Worm (Caenorhabditis elegans) whole organism, L2 larva: ENCODE results near the gene pxd-1.
A peak's percentile ranks its signal among the peaks of the same experiment; 100 is the strongest.

ENCODE experiments used
- C34F6.9 ChIP-seq: fragments of 150-350 bp; optimal IDR thresholded peaks from 2 replicates; lab custom pipeline; 2014; ENCODE audit warnings: missing biosample characterization, missing genetic modification characterization
- F13H6.1 ChIP-seq: sonication (generic microtip); optimal IDR thresholded peaks from 2 replicates; lab custom pipeline; 2016; ENCODE audit warnings: missing genetic modification characterization, missing compliant biosample characterization
- R02D3.7 ChIP-seq: fragments of 150-350 bp; optimal IDR thresholded peaks from 2 replicates; lab custom pipeline; 2014; ENCODE audit warnings: missing biosample characterization, missing genetic modification characterization
- Y55F3AM.14 ChIP-seq: fragments of 200-800 bp; sonication (Bioruptor generic); optimal IDR thresholded peaks from 2 replicates; lab custom pipeline; 2018; ENCODE audit warnings: mild to moderate bottlenecking, missing genetic modification characterization, missing compliant biosample characterization
- ZK546.5 ChIP-seq: sonication (generic microtip); optimal IDR thresholded peaks from 2 replicates; lab custom pipeline; 2017; ENCODE audit warnings: missing biosample characterization, missing genetic modification characterization
- alr-1 ChIP-seq: fragments of 150-350 bp; optimal IDR thresholded peaks from 2 replicates; lab custom pipeline; 2014; ENCODE audit warnings: missing biosample characterization, missing genetic modification characterization
- aly-2 ChIP-seq: fragments of 150-350 bp; optimal IDR thresholded peaks from 2 replicates; lab custom pipeline; 2014; ENCODE audit warnings: missing biosample characterization, missing genetic modification characterization
- ama-1 ChIP-seq: fragments of 150-350 bp; optimal IDR thresholded peaks from 2 replicates; lab custom pipeline; 2018; ENCODE audit warnings: inconsistent platforms
- blmp-1 ChIP-seq: sonication (generic microtip); optimal IDR thresholded peaks from 2 replicates; lab custom pipeline; 2017; ENCODE audit warnings: missing genetic modification characterization, mild to moderate bottlenecking, missing compliant biosample characterization, antibody characterized with exemption, moderate library complexity; ENCODE audit not compliant: insufficient read depth
- ceh-16 ChIP-seq: fragments of 150-350 bp; optimal IDR thresholded peaks from 2 replicates; lab custom pipeline; 2014; ENCODE audit warnings: missing biosample characterization, missing genetic modification characterization
- crh-2 ChIP-seq: sonication (generic microtip); optimal IDR thresholded peaks from 2 replicates; lab custom pipeline; 2017; ENCODE audit warnings: missing biosample characterization, missing genetic modification characterization
- dmd-4 ChIP-seq: sonication (generic microtip); optimal IDR thresholded peaks from 2 replicates; lab custom pipeline; 2017; ENCODE audit warnings: missing biosample characterization, missing genetic modification characterization
- elt-1 ChIP-seq: fragments of 150-350 bp; optimal IDR thresholded peaks from 2 replicates; lab custom pipeline; 2014; ENCODE audit warnings: missing biosample characterization, missing genetic modification characterization
- elt-3 ChIP-seq: sonication (generic microtip); optimal IDR thresholded peaks from 2 replicates; lab custom pipeline; 2017; ENCODE audit warnings: missing biosample characterization, missing genetic modification characterization
- fos-1 ChIP-seq: fragments of 150-350 bp; optimal IDR thresholded peaks from 2 replicates; lab custom pipeline; 2014; ENCODE audit warnings: missing biosample characterization, missing genetic modification characterization
- gmeb-1 ChIP-seq: fragments of 150-350 bp; optimal IDR thresholded peaks from 2 replicates; lab custom pipeline; 2014; ENCODE audit warnings: missing biosample characterization, missing genetic modification characterization
- lin-11 ChIP-seq: fragments of 150-350 bp; sonication (generic microtip); optimal IDR thresholded peaks from 2 replicates; lab custom pipeline; 2014; ENCODE audit warnings: missing biosample characterization, missing genetic modification characterization, inconsistent platforms, mixed read lengths
- lin-13 ChIP-seq: fragments of 150-350 bp; optimal IDR thresholded peaks from 2 replicates; lab custom pipeline; 2014; ENCODE audit warnings: missing biosample characterization, missing genetic modification reagents, missing genetic modification characterization
- lin-39 ChIP-seq: fragments of 150-350 bp; optimal IDR thresholded peaks from 2 replicates; lab custom pipeline; 2014; ENCODE audit warnings: missing biosample characterization, missing genetic modification reagents, missing genetic modification characterization
- mbf-1 ChIP-seq: sonication (generic microtip); optimal IDR thresholded peaks from 2 replicates; lab custom pipeline; 2017; ENCODE audit warnings: missing biosample characterization, missing genetic modification characterization
- mdl-1 ChIP-seq, 2 experiments: fragments of 150-350 bp in 1 of 2; sonication (generic microtip) in 1 of 2; optimal IDR thresholded peaks; 2 replicates each; lab custom pipeline; 2017; ENCODE audit warnings: missing biosample characterization in 2 of 2, missing genetic modification characterization in 2 of 2
- nhr-10 ChIP-seq: sonication (generic microtip); optimal IDR thresholded peaks from 2 replicates; lab custom pipeline; 2017; ENCODE audit warnings: missing biosample characterization, missing genetic modification characterization
- nhr-11 ChIP-seq: fragments of 150-350 bp; optimal IDR thresholded peaks from 2 replicates; lab custom pipeline; 2014; ENCODE audit warnings: missing biosample characterization, missing genetic modification characterization
- nhr-12 ChIP-seq: fragments of 150-350 bp; optimal IDR thresholded peaks from 2 replicates; lab custom pipeline; 2014; ENCODE audit warnings: missing biosample characterization, missing genetic modification characterization
- nhr-129 ChIP-seq: fragments of 150-350 bp; optimal IDR thresholded peaks from 2 replicates; lab custom pipeline; 2014; ENCODE audit warnings: missing biosample characterization, missing genetic modification characterization
- nhr-21 ChIP-seq: fragments of 150-350 bp; optimal IDR thresholded peaks from 2 replicates; lab custom pipeline; 2014; ENCODE audit warnings: missing biosample characterization, missing genetic modification characterization
- nhr-23 ChIP-seq: fragments of 150-350 bp; optimal IDR thresholded peaks from 2 replicates; lab custom pipeline; 2014; ENCODE audit warnings: missing biosample characterization, missing genetic modification reagents, missing genetic modification characterization
- nhr-237 ChIP-seq: fragments of 150-350 bp; optimal IDR thresholded peaks from 2 replicates; lab custom pipeline; 2014; ENCODE audit warnings: missing biosample characterization, missing genetic modification characterization
- nhr-25 ChIP-seq: fragments of 150-350 bp; sonication (generic microtip); optimal IDR thresholded peaks from 3 replicates; lab custom pipeline; 2014; ENCODE audit warnings: missing biosample characterization, missing genetic modification characterization
- nhr-6 ChIP-seq: fragments of 150-350 bp; optimal IDR thresholded peaks from 2 replicates; lab custom pipeline; 2014; ENCODE audit warnings: missing biosample characterization, missing genetic modification characterization
- skn-1 ChIP-seq: sonication (generic microtip); optimal IDR thresholded peaks from 2 replicates; lab custom pipeline; 2017; ENCODE audit warnings: missing biosample characterization, missing genetic modification characterization
- sma-9 ChIP-seq, 2 experiments: fragments of 150-350 bp in 1 of 2; sonication (generic microtip) in 1 of 2; optimal IDR thresholded peaks; 2 replicates each; lab custom pipeline; 2014 to 2016; ENCODE audit warnings: missing genetic modification characterization in 2 of 2, mild to moderate bottlenecking in 1 of 2, missing biosample characterization in 1 of 2, missing compliant biosample characterization in 1 of 2, missing genetic modification reagents in 1 of 2, moderate library complexity in 1 of 2
- snpc-4 ChIP-seq: fragments of 150-350 bp; optimal IDR thresholded peaks from 2 replicates; lab custom pipeline; 2014; ENCODE audit warnings: missing biosample characterization, missing genetic modification characterization
- unc-39 ChIP-seq: fragments of 150-350 bp; optimal IDR thresholded peaks from 2 replicates; lab custom pipeline; 2014; ENCODE audit warnings: missing biosample characterization, missing genetic modification characterization
- unc-62 ChIP-seq: fragments of 150-350 bp; optimal IDR thresholded peaks from 2 replicates; lab custom pipeline; 2014; ENCODE audit warnings: missing biosample characterization, missing genetic modification reagents, missing genetic modification characterization
- zag-1 ChIP-seq: fragments of 150-350 bp; optimal IDR thresholded peaks from 2 replicates; lab custom pipeline; 2014; ENCODE audit warnings: missing biosample characterization, missing genetic modification characterization
- ztf-1 ChIP-seq: fragments of 200-800 bp; sonication (Bioruptor generic); conservative IDR thresholded peaks from 2 replicates; pipeline ENCODE4 v1.3.6; 2022; ENCODE audit warnings: missing genetic modification characterization, missing compliant biosample characterization
- ztf-11 ChIP-seq: sonication (generic microtip); optimal IDR thresholded peaks from 2 replicates; lab custom pipeline; 2017; ENCODE audit warnings: missing biosample characterization, missing genetic modification characterization
- ztf-4 ChIP-seq: fragments of 150-350 bp; optimal IDR thresholded peaks from 2 replicates; lab custom pipeline; 2014; ENCODE audit warnings: missing biosample characterization, missing genetic modification characterization

The pxd-1 gene

ce11 chrIII:3986368-3986767 lies 19.6 kb upstream of the pxd-1 start, which contains the start of gene Y1A5A.1:
TSS of gene Y1A5A.1 (minus strand) at chrIII:3986661.
- TF ChIP-seq lin-13 (GFP tag; lab: Kevin White, UChicago) (no peak), crh-2 (tag; lab: Kevin White, UChicago) (no peak), nhr-21 (no peak), elt-3 (tag; lab: Kevin White, UChicago) (no peak), ztf-11 (tag; lab: Kevin White, UChicago) (no peak), sma-9 (GFP tag; optimal IDR thresholded peaks at IDR 0.05; lab: Kevin White, UChicago) (no peak), sma-9 (tag; optimal IDR thresholded peaks at IDR 0.05; lab: Kevin White, UChicago) (no peak), ama-1 (lab: Kevin White, UChicago) (no peak), nhr-237 (tag; lab: Kevin White, UChicago) (no peak), R02D3.7 (no peak), mdl-1 (tag; optimal IDR thresholded peaks at IDR 0.05; lab: Kevin White, UChicago) (no peak), dmd-4 (tag; lab: Kevin White, UChicago) (no peak), nhr-11 (no peak), ztf-1 (GFP tag; lab: Robert Waterston, UW) (no peak), ZK546.5 (tag; lab: Kevin White, UChicago) (no peak), skn-1 (no peak), blmp-1 (tag; lab: Kevin White, UChicago) (no peak), lin-11 (tag; lab: Kevin White, UChicago) (no peak)

ce11 chrIII:3987759-3988158 lies 18.2 kb upstream of the pxd-1 start, which contains the start of gene C36E8.6:
TSS of gene C36E8.6 (plus strand) at chrIII:3988059.
- no peak for TF ChIP-seq lin-11 (tag; lab: Kevin White, UChicago)
- no peak for TF ChIP-seq ama-1 (lab: Kevin White, UChicago)
- TF ChIP-seq lin-13 (GFP tag; lab: Kevin White, UChicago): no peak

DNA sequence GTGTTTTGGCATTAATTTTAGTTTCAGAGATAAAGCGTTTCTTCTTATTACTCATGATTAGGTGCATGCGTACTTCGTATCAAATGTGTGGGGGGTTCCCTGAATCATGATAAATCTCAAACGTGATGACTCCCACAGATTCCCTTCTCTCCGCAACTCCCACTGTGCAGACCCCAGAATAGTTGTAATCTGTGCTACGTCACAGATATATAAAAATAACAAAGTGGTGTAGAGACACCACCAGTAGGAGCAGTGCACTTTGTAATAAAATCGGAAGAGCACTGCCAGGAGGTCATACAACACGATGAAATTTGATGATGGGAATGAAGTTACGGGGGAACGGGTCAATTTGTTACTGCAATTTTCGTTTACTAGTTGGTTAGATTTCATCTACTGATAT lies 14.6 kb upstream of the pxd-1 start:
- TF ChIP-seq sma-9 (GFP tag; optimal IDR thresholded peaks at IDR 0.05; lab: Kevin White, UChicago) (peak; percentile 79), sma-9 (tag; optimal IDR thresholded peaks at IDR 0.05; lab: Kevin White, UChicago) (no peak), nhr-129 (tag; lab: Kevin White, UChicago) (peak; percentile 13), F13H6.1 (peak; percentile 32), ztf-1 (GFP tag; lab: Robert Waterston, UW) (no peak)

- TF ChIP-seq unc-62 (no peak), mbf-1 (tag; lab: Kevin White, UChicago) (no peak), lin-39 (tag; lab: Kevin White, UChicago) (no peak), nhr-25 (tag; lab: Kevin White, UChicago) (no peak), R02D3.7 (no peak), zag-1 (tag; lab: Kevin White, UChicago) (no peak), mdl-1 (tag; optimal IDR thresholded peaks at IDR 0.05; lab: Kevin White, UChicago) (no peak), ceh-16 (tag; lab: Kevin White, UChicago) (no peak), gmeb-1 (tag; lab: Kevin White, UChicago) (no peak), unc-39 (no peak), dmd-4 (tag; lab: Kevin White, UChicago) (no peak)
- TF ChIP-seq, all 48 proteins: peak for 0
Observed at ce11 chrIII:3992089-3992488, 13.9 kb upstream of the pxd-1 start, which contains the start of gene glb-11. TSS of gene glb-11 (minus strand) at chrIII:3992189.

DNA sequence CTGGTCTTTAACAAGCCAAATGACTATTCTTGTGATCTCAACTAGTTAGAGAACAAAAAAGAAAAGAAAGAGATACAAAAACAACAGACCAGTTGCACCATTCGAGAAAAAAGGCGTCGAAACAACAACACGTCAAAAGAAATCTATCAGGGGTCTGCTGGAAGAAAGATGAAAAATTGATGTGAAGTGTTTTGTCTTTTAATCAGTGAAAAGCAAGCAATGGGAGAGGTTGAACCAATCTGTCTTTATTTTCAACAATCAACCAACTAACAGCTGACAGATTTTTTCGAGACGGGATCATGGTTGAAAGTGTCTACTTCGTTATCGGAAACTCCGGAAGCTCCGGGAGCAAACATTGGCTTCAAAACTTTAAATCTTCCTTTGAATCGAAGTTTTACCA lies 11.5 kb upstream of the pxd-1 start:
- TF ChIP-seq C34F6.9 (tag; lab: Kevin White, UChicago): no peak
- no peak for TF ChIP-seq nhr-21
- no peak for TF ChIP-seq gmeb-1 (tag; lab: Kevin White, UChicago)
- peak; percentile 37 for TF ChIP-seq nhr-129 (tag; lab: Kevin White, UChicago)
- TF ChIP-seq sma-9 (GFP tag; optimal IDR thresholded peaks at IDR 0.05; lab: Kevin White, UChicago): peak; percentile 4
- no peak for TF ChIP-seq sma-9 (tag; optimal IDR thresholded peaks at IDR 0.05; lab: Kevin White, UChicago)
- no peak for TF ChIP-seq nhr-6
- no peak for TF ChIP-seq nhr-23 (tag; lab: Kevin White, UChicago)
- no peak for TF ChIP-seq nhr-12
- TF ChIP-seq lin-13 (GFP tag; lab: Kevin White, UChicago): no peak

DNA sequence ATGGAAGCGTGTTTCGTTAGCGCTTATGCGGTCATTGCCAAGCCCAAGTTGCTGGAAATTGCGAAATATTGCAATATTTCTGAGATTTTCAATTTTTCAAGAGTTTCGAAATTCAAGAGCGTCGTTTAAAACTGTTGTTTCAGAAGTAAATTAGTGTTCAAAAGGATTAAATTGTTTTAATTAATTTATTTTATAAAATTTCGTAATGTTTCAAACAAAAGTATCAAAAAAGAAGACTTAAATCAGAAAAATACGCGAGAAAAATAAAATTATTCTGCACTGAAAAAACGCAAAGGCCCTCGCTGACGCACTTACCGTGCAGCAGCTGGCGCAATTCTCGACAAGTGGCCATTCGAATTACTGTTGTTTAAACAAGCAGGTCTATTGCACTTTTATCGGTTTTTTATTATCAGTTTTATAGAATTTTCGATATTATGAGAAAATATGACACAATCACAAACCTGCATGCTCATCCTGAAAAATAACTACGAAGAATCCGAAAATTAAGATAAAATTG lies 1.8 kb upstream of the pxd-1 start, which contains the start of gene tif-1A:
Gene tif-1A, minus strand, starts transcription at position 51 of the 517 bp plus-strand sequence.
- TF ChIP-seq R02D3.7: no peak
- TF ChIP-seq nhr-11: no peak
- TF ChIP-seq ZK546.5 (tag; lab: Kevin White, UChicago): no peak
- peak; percentile 73 for TF ChIP-seq snpc-4
- TF ChIP-seq gmeb-1 (tag; lab: Kevin White, UChicago): peak; percentile 90
- no peak for TF ChIP-seq ama-1 (lab: Kevin White, UChicago)
- no peak for TF ChIP-seq aly-2 (tag; lab: Kevin White, UChicago)
- peak; percentile 84 for TF ChIP-seq F13H6.1
- TF ChIP-seq elt-1: no peak
- TF ChIP-seq Y55F3AM.14: peak; percentile 6
- TF ChIP-seq crh-2 (tag; lab: Kevin White, UChicago): peak; percentile 75
- TF ChIP-seq ztf-1 (GFP tag; lab: Robert Waterston, UW): no peak
- no peak for TF ChIP-seq nhr-237 (tag; lab: Kevin White, UChicago)
- TF ChIP-seq nhr-10 (tag; lab: Kevin White, UChicago): peak; percentile 12
- no peak for TF ChIP-seq alr-1 (tag; lab: Kevin White, UChicago)
- TF ChIP-seq nhr-129 (tag; lab: Kevin White, UChicago): peak; percentile 57
- no peak for TF ChIP-seq unc-39
- TF ChIP-seq mbf-1 (tag; lab: Kevin White, UChicago): no peak
- TF ChIP-seq fos-1 (tag; lab: Kevin White, UChicago): peak; percentile 96
- TF ChIP-seq mdl-1 (tag; optimal IDR thresholded peaks at IDR 0.05; lab: Kevin White, UChicago): peak in 1 of 2 experiments; percentile 9
- peak; percentile 34 for TF ChIP-seq blmp-1 (tag; lab: Kevin White, UChicago)
- peak; percentile 19 for TF ChIP-seq zag-1 (tag; lab: Kevin White, UChicago)
- TF ChIP-seq ztf-4 (tag; lab: Kevin White, UChicago): no peak
- TF ChIP-seq nhr-25 (tag; lab: Kevin White, UChicago): peak; percentile 67
